Worm (Caenorhabditis elegans) whole organism, L4/young adult: ENCODE measurements around the gene K11D9.3.

Source experiments
- W03F9.2 ChIP-seq: fragments of 150-350 bp; optimal IDR thresholded peaks from 2 replicates; lab custom pipeline; 2014; ENCODE audit warnings: missing biosample characterization, missing genetic modification characterization
- dao-5 ChIP-seq: sonication (generic microtip); optimal IDR thresholded peaks from 2 replicates; lab custom pipeline; 2016; ENCODE audit warnings: missing genotype, missing genetic modification characterization, moderate library complexity, missing compliant biosample characterization
- him-1 ChIP-seq: sonication (generic microtip); optimal IDR thresholded peaks from 2 replicates; lab custom pipeline; 2016; ENCODE audit warnings: missing genotype, missing genetic modification reagents, missing genetic modification characterization, missing compliant biosample characterization

ce11 chrIII:10747620-10748479, 54.2 kb downstream of the K11D9.3 start, which contains the start of the genes ran-1 and dkc-1:
- TF ChIP-seq him-1 (no peak), dao-5 (tag; lab: Kevin White, UChicago) (no peak), W03F9.2 (tag; lab: Kevin White, UChicago) (peak; percentile 87)
